Worm (Caenorhabditis elegans): Measurements from ENCODE around the gene amph-1.

The amph-1 gene

DNA sequence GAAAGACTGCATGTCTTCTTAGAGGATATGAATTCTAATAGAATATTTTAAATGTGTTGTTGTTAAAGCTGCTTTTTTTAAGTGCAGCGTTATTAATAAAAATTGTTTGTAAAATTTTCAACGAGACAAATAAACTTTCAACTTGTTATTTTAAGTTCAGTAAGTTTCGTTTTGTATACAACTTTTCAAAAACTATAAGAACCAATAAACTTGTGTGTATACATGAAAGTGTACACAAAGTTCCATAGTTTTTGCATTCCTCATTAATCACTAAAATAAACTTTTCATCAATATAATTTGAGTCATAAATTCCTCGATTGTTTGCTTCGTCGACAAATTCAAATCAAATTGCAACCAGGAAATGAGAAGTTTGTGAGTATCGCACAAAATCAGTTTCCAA, 1.0 kb upstream of the amph-1 start, which contains the start of gene srm-3:
srm-3 (plus strand) TSS at position 301 of the 400 bp plus-strand sequence.
- no peak for TF ChIP-seq mml-1 (tag; optimal IDR thresholded peaks at IDR 0.05)

DNA sequence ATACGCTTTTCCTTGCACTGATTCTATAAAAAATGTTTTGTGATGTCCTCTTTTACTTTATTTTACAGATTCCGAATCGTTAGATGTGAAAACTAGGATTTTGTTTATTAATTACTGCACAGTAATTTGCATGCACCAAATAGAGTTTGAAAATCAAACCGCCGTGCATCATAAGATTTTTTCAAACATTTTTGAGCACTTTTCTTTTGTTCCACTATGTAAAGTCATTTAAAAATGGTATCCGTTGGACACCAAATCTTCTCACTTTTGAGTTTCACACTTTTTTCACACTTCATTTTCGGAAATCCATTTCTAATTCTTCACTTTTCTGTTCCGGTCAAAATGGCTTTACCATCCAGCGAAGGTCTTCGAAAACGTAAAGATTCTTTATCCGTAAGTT, 4.5 kb downstream of the amph-1 start, which contains the start of gene degl-2:
degl-2 (plus strand) TSS at position 301 of the 400 bp plus-strand sequence.
- no peak for TF ChIP-seq ceh-82 (tag; optimal IDR thresholded peaks at IDR 0.05)
- no peak for TF ChIP-seq eor-1 (tag; optimal IDR thresholded peaks at IDR 0.05)
- TF ChIP-seq ceh-28 (tag; optimal IDR thresholded peaks at IDR 0.05): no peak
- no peak for TF ChIP-seq nfya-1 (tag; optimal IDR thresholded peaks at IDR 0.05; ENCODE audit: insufficient read depth)
- no peak for TF ChIP-seq elt-3 (tag; optimal IDR thresholded peaks at IDR 0.05)
- TF ChIP-seq ztf-11 (tag; optimal IDR thresholded peaks at IDR 0.05): no peak
- TF ChIP-seq egl-5 (tag; optimal IDR thresholded peaks at IDR 0.05): no peak
- no peak for TF ChIP-seq fkh-2 (tag; optimal IDR thresholded peaks at IDR 0.05)
- no peak for TF ChIP-seq skn-1 (tag; optimal IDR thresholded peaks at IDR 0.05)
- TF ChIP-seq elt-2 (tag; optimal IDR thresholded peaks at IDR 0.05): no peak
- no peak for TF ChIP-seq ama-1 (optimal IDR thresholded peaks at IDR 0.05)
- TF ChIP-seq nhr-25 (tag; optimal IDR thresholded peaks at IDR 0.05): no peak
- TF ChIP-seq ceh-9 (tag; optimal IDR thresholded peaks at IDR 0.05): no peak

DNA sequence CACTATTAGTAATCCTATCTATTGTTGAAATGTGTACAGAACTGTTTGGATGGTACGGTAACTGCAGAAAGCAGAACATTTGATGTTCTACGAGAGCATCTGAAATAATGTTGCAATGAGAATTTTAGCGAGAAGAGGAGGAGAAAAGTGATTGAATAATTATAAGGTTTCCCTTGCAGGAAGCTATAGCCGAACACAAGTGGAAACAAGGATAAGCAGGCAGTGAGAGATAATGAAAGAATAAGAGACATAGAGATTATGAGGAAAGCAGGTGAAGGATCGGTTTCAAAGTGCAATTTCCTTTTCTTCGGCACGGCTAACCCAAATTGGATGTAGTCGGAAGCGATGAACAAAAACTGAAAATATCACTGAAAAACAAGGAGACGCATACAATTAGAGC, 5.7 kb downstream of the amph-1 start, which contains the start of gene del-2:
del-2 (minus strand) TSS at position 101 of the 400 bp plus-strand sequence.
- TF ChIP-seq nhr-11 (tag; optimal IDR thresholded peaks at IDR 0.05) (no peak), fos-1 (tag; optimal IDR thresholded peaks at IDR 0.05) (no peak), pha-4 (tag; optimal IDR thresholded peaks at IDR 0.05) (no peak), egl-27 (tag; optimal IDR thresholded peaks at IDR 0.05) (no peak), ztf-4 (tag; optimal IDR thresholded peaks at IDR 0.05) (no peak), ceh-9 (tag; optimal IDR thresholded peaks at IDR 0.05) (no peak), nhr-77 (tag; optimal IDR thresholded peaks at IDR 0.05) (no peak), daf-12 (tag; optimal IDR thresholded peaks at IDR 0.05) (no peak), fkh-10 (GFP tag; optimal IDR thresholded peaks at IDR 0.05) (no peak)

DNA sequence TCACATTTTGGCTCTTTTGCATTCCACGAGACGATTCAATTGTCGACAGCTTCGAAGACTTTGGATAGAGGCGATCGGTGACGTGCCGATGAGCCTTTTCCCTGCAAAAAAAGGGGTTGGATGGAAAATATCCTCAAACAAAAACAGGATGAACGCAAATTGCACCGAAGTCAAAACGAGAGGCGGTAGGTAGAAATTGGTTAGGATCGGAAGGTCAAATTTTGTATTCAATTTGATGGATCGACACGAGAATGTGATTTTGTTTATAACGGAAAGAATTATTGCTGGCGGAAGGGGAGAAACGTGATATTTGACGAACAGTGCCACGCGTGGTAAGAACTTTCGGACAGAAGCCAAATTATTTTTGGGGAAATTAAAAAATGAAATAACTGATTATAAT, 12.8 kb downstream of the amph-1 start, which contains the start of gene mca-1:
mca-1 (minus strand) TSS at position 101 of the 400 bp plus-strand sequence.
- TF ChIP-seq mml-1 (tag; optimal IDR thresholded peaks at IDR 0.05) (no peak), ceh-28 (tag; optimal IDR thresholded peaks at IDR 0.05) (no peak), elt-1 (tag; optimal IDR thresholded peaks at IDR 0.05) (no peak), fos-1 (tag; optimal IDR thresholded peaks at IDR 0.05) (no peak), unc-39 (tag; optimal IDR thresholded peaks at IDR 0.05) (no peak), lin-39 (tag; optimal IDR thresholded peaks at IDR 0.05) (no peak), eor-1 (tag; optimal IDR thresholded peaks at IDR 0.05) (no peak), nfya-1 (tag; optimal IDR thresholded peaks at IDR 0.05; ENCODE audit: insufficient read depth) (no peak), elt-2 (tag; optimal IDR thresholded peaks at IDR 0.05) (no peak), nhr-237 (tag; optimal IDR thresholded peaks at IDR 0.05) (no peak), nhr-28 (tag; optimal IDR thresholded peaks at IDR 0.05) (no peak), hmg-11 (tag; optimal IDR thresholded peaks at IDR 0.05) (no peak), unc-62 (GFP tag; optimal IDR thresholded peaks at IDR 0.05) (no peak)

DNA sequence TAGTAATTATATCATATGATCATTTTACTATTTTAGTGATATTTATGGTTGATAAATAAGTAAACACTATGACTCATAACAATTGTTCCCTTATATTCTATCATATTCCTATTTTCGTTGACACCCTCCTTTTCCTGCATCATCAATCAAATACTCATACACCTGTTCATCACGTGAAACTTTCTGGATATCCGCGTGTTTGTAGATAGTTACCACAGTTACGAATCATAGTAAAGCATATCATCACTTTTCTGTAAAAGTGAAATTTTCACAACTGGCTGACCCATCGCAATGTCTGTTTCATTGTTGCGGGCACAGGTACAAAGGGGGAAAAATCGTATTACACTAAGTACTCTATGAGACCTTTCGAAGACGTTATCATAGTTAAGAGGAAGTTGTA, 13.8 kb downstream of the amph-1 start:
- TF ChIP-seq elt-3 (tag; optimal IDR thresholded peaks at IDR 0.05) (peak in 1 of 3 experiments; percentile 2), egl-5 (tag; optimal IDR thresholded peaks at IDR 0.05) (no peak)

DNA sequence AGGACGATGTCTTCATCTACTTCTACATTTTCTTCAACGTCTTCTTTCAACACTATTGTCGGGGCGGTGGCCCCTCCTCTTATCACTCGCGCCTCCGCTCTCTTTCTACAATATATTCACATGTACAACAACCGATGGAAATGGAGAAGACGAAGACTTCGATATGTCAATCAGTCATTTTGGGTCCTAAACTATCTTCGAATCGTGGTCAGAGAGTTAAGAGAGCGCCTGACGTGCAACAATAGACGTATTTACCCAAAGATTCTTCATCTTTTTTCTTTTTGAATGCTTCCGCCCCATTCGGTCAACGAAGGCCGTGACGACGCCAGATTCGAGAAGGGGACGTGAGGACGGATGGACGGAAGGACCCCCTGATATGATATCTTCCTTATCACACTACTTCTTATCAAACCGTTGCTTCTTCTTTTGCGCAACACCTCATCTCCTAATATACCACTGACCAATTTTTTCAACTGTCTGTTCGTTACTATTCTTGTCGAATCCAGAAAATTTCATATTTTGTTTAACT, 14.6 kb downstream of the amph-1 start:
- TF ChIP-seq nhr-23 (tag; optimal IDR thresholded peaks at IDR 0.05): peak; percentile 51
- TF ChIP-seq hmg-11 (tag; optimal IDR thresholded peaks at IDR 0.05): no peak
- TF ChIP-seq elt-3 (tag; optimal IDR thresholded peaks at IDR 0.05): peak in 2 of 3 experiments; percentile 51 to 63

DNA sequence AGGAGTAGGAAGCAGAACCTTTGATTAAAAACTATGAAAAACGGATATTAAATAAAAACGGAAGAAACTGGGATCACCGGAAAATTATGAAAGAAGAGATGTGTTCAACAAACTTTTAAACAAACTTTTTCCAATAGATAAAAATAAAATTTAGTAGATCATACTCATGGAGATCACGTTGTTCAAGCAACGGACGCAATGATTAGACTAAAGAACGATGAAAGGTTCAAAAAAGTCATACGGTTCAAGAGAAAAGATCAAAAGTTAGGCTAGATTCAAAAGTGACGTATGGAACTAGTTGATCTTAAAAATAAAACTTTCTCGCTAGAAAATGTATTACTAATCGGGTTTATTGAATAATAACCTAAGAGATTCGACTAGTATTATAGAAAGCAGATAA, 15.6 kb downstream of the amph-1 start:
- TF ChIP-seq elt-1 (tag; optimal IDR thresholded peaks at IDR 0.05) (no peak), lin-39 (tag; optimal IDR thresholded peaks at IDR 0.05) (no peak), ZK546.5 (tag; optimal IDR thresholded peaks at IDR 0.05) (no peak), nhr-28 (tag; optimal IDR thresholded peaks at IDR 0.05) (no peak), snpc-4 (tag; optimal IDR thresholded peaks at IDR 0.05) (no peak), pqm-1 (tag; optimal IDR thresholded peaks at IDR 0.05) (no peak), aly-2 (tag; optimal IDR thresholded peaks at IDR 0.05) (no peak), ceh-82 (tag; optimal IDR thresholded peaks at IDR 0.05) (no peak), skn-1 (tag; optimal IDR thresholded peaks at IDR 0.05) (no peak), unc-62 (GFP tag; optimal IDR thresholded peaks at IDR 0.05) (no peak), zag-1 (tag; optimal IDR thresholded peaks at IDR 0.05) (no peak), ztf-4 (tag; optimal IDR thresholded peaks at IDR 0.05) (no peak), nhr-77 (tag; optimal IDR thresholded peaks at IDR 0.05) (no peak), unc-39 (tag; optimal IDR thresholded peaks at IDR 0.05) (no peak), sea-2 (GFP tag; optimal IDR thresholded peaks at IDR 0.05) (no peak), ceh-9 (tag; optimal IDR thresholded peaks at IDR 0.05) (no peak), nhr-237 (tag; optimal IDR thresholded peaks at IDR 0.05) (no peak), elt-3 (tag; optimal IDR thresholded peaks at IDR 0.05) (no peak), ama-1 (optimal IDR thresholded peaks at IDR 0.05) (no peak)

All from whole organism, L3 larva.